Worm (Caenorhabditis elegans): ENCODE data around the gene T15H9.5.

- TF ChIP-seq ref-1 (GFP tag; conservative IDR thresholded peaks at IDR 0.05) (no peak), med-1 (GFP tag; optimal IDR thresholded peaks at IDR 0.05; ENCODE audit: insufficient read depth) (no peak), cog-1 (tag; optimal IDR thresholded peaks at IDR 0.05) (no peak)
Measured at ce11 chrII:9604685-9605084, 6.6 kb downstream of the T15H9.5 start.

Data from whole organism, midembryonic.